Worm (Caenorhabditis elegans): ENCODE measurements around the gene cld-1.

Gene cld-1

ce11 chrIV:12901602-12902001, 34.5 kb downstream of the cld-1 start:
- TF ChIP-seq nhr-80 (tag; optimal IDR thresholded peaks at IDR 0.05), result peak; percentile 18
- no peak for TF ChIP-seq F37B4.10 (GFP tag; IDR thresholded peaks at IDR 0.05)

- TF ChIP-seq mxl-1 (tag; optimal IDR thresholded peaks at IDR 0.05), result no peak
- TF ChIP-seq egl-18 (GFP tag; IDR thresholded peaks at IDR 0.05), result no peak
- no peak for TF ChIP-seq chd-7 (tag; optimal IDR thresholded peaks at IDR 0.05)
Observed at ce11 chrIV:12900267-12900666, 35.8 kb downstream of the cld-1 start, which contains the start of gene K08D8.10. Gene K08D8.10 (plus strand): TSS chrIV:12900567.

- no peak for TF ChIP-seq rcor-1 (GFP tag; IDR thresholded peaks at IDR 0.05)
- TF ChIP-seq madf-3 (GFP tag; IDR thresholded peaks at IDR 0.05), result no peak
- TF ChIP-seq unc-62 (GFP tag; optimal IDR thresholded peaks at IDR 0.05), result no peak
- no peak for TF ChIP-seq tlf-1 (GFP tag; optimal IDR thresholded peaks at IDR 0.05)
- no peak for TF ChIP-seq hlh-12 (tag; optimal IDR thresholded peaks at IDR 0.05)
- TF ChIP-seq K12H6.12 (tag; optimal IDR thresholded peaks at IDR 0.05), result no peak
Observed at ce11 chrIV:12899392-12899791, 36.7 kb downstream of the cld-1 start, which contains the start of gene K08D8.9. Gene K08D8.9 (plus strand): TSS chrIV:12899692.

- no peak for TF ChIP-seq tlf-1 (GFP tag; optimal IDR thresholded peaks at IDR 0.05)
- TF ChIP-seq cebp-1 (GFP tag; IDR thresholded peaks at IDR 0.05), result no peak
- TF ChIP-seq cebp-1 (tag; optimal IDR thresholded peaks at IDR 0.05), result peak; percentile 37
- no peak for TF ChIP-seq ceh-27 (GFP tag; optimal IDR thresholded peaks at IDR 0.05)
Observed at ce11 chrIV:12898823-12899222, 37.2 kb downstream of the cld-1 start.

- TF ChIP-seq cebp-1 (GFP tag; IDR thresholded peaks at IDR 0.05) (peak; percentile 57; the same call in 1 of the 2 replicates), cebp-1 (tag; optimal IDR thresholded peaks at IDR 0.05) (peak; percentile 79), pha-4 (tag; optimal IDR thresholded peaks at IDR 0.05) (no peak)
Observed at ce11 chrIV:12897146-12897545, 38.9 kb downstream of the cld-1 start.

ce11 chrIV:12896371-12896882, 39.6 kb downstream of the cld-1 start, which contains the start of gene K08D8.7:
Gene K08D8.7 (plus strand): TSS chrIV:12896832.
- TF ChIP-seq nhr-80 (tag; optimal IDR thresholded peaks at IDR 0.05) (peak; percentile 21), ZK185.1 (tag; optimal IDR thresholded peaks at IDR 0.05; ENCODE audit: poor library complexity, severe bottlenecking) (no peak)

ce11 chrIV:12894996-12895395, 41.1 kb downstream of the cld-1 start, which contains the start of gene K08D8.11:
Gene K08D8.11 (plus strand): TSS chrIV:12895296.
- TF ChIP-seq F10E7.11 (tag; optimal IDR thresholded peaks at IDR 0.05) (no peak), snpc-1.1 (tag; optimal IDR thresholded peaks at IDR 0.05; ENCODE audit: insufficient read depth) (no peak), B0019.2 (GFP tag; conservative IDR thresholded peaks at IDR 0.05) (no peak), chd-7 (tag; optimal IDR thresholded peaks at IDR 0.05) (no peak), F33H1.4 (GFP tag; IDR thresholded peaks at IDR 0.05) (no peak), madf-6 (GFP tag; IDR thresholded peaks at IDR 0.05) (no peak), ceh-58 (GFP tag; IDR thresholded peaks at IDR 0.05) (no peak), madf-10 (tag; optimal IDR thresholded peaks at IDR 0.05) (no peak), aptf-3 (GFP tag; IDR thresholded peaks at IDR 0.05) (no peak), athp-1 (tag; optimal IDR thresholded peaks at IDR 0.05) (no peak), ama-1 (optimal IDR thresholded peaks at IDR 0.05) (no peak), ama-1 (GFP tag; optimal IDR thresholded peaks at IDR 0.05) (no peak), F57C9.4 (tag; optimal IDR thresholded peaks at IDR 0.05) (no peak), Y79H2A.3 (GFP tag; conservative IDR thresholded peaks at IDR 0.05) (no peak), dpff-1 (tag; optimal IDR thresholded peaks at IDR 0.05) (no peak), sptf-2 (GFP tag; optimal IDR thresholded peaks at IDR 0.05) (no peak), unc-130 (GFP tag; optimal IDR thresholded peaks at IDR 0.05) (no peak), egrh-3 (GFP tag; IDR thresholded peaks at IDR 0.05) (no peak)
